Fruit fly (Drosophila melanogaster) S2 (cell line): ENCODE data around the gene prc.

Experiments
- CG8478 ChIP-seq: fragments of >200 bp; optimal IDR thresholded peaks from 2 replicates; lab custom pipeline; 2018
- CTCF ChIP-seq, 2 experiments: fragments of >200 bp; optimal IDR thresholded peaks; 2 replicates each; lab custom pipeline; 2018

dm6 chr3L:11924657-11925056, 41.3 kb downstream of the prc start, which contains the start of gene SdhAL:
- no peak for TF ChIP-seq CG8478 (lab: Kevin White, UChicago)
- TF ChIP-seq CTCF (optimal IDR thresholded peaks at IDR 0.05; lab: Kevin White, UChicago) = no peak
